Fruit fly (Drosophila melanogaster): ENCODE results near the gene CG6845.

CG6845 gene

dm6 chr3L:177938-178337 lies 31.7 kb downstream of the CG6845 start:
- TF ChIP-seq Dif (GFP tag; optimal IDR thresholded peaks at IDR 0.05; ENCODE audit: partially characterized antibody) (no peak), N (GFP tag; optimal IDR thresholded peaks at IDR 0.05) (no peak), Sp1 (GFP tag; optimal IDR thresholded peaks at IDR 0.05) (no peak), Abd-B (GFP tag; optimal IDR thresholded peaks at IDR 0.05) (no peak), Myc (optimal IDR thresholded peaks at IDR 0.05) (no peak), CG9705 (GFP tag; optimal IDR thresholded peaks at IDR 0.05) (no peak), h (GFP tag; optimal IDR thresholded peaks at IDR 0.05) (no peak), GATAd (GFP tag; optimal IDR thresholded peaks at IDR 0.05) (no peak), woc (GFP tag; optimal IDR thresholded peaks at IDR 0.05) (no peak), psq (GFP tag; optimal IDR thresholded peaks at IDR 0.05) (no peak), Hnf4 (GFP tag; optimal IDR thresholded peaks at IDR 0.05) (no peak), ey (GFP tag; optimal IDR thresholded peaks at IDR 0.05) (no peak), lola (GFP tag; optimal IDR thresholded peaks at IDR 0.05) (no peak), sv (GFP tag; optimal IDR thresholded peaks at IDR 0.05) (no peak), usp (GFP tag; optimal IDR thresholded peaks at IDR 0.05) (no peak), rgr (GFP tag; optimal IDR thresholded peaks at IDR 0.05) (no peak), dl (GFP tag; optimal IDR thresholded peaks at IDR 0.05; ENCODE audit: insufficient read depth in 1 of 2, partially characterized antibody in 2 of 2) (no peak), Rel (GFP tag; optimal IDR thresholded peaks at IDR 0.05) (no peak), Rel (tag; optimal IDR thresholded peaks at IDR 0.05) (no peak)

- TF ChIP-seq CrebA (GFP tag; optimal IDR thresholded peaks at IDR 0.05; ENCODE audit: borderline replicate concordance) = no peak
- TF ChIP-seq HLH106 (tag; optimal IDR thresholded peaks at IDR 0.05) = no peak
- no peak for TF ChIP-seq Hnf4 (GFP tag; optimal IDR thresholded peaks at IDR 0.05)
- TF ChIP-seq Dfd (GFP tag; optimal IDR thresholded peaks at IDR 0.05) = no peak
- no peak for TF ChIP-seq br (GFP tag; optimal IDR thresholded peaks at IDR 0.05)
- no peak for TF ChIP-seq rgr (GFP tag; optimal IDR thresholded peaks at IDR 0.05)
- TF ChIP-seq usp (GFP tag; optimal IDR thresholded peaks at IDR 0.05) = no peak
- no peak for TF ChIP-seq sage (GFP tag; optimal IDR thresholded peaks at IDR 0.05)
- TF ChIP-seq Hr83 (GFP tag; optimal IDR thresholded peaks at IDR 0.05; ENCODE audit: poor library complexity, severe bottlenecking) = peak; percentile 37
- TF ChIP-seq dl (GFP tag; optimal IDR thresholded peaks at IDR 0.05; ENCODE audit: insufficient read depth in 1 of 2, partially characterized antibody in 2 of 2) = peak in 1 of 2 experiments; percentile 34
- no peak for TF ChIP-seq tai (GFP tag; optimal IDR thresholded peaks at IDR 0.05)
- peak; percentile 53 for TF ChIP-seq Vsx2 (GFP tag; optimal IDR thresholded peaks at IDR 0.05; ENCODE audit: partially characterized antibody)
- TF ChIP-seq woc (GFP tag; optimal IDR thresholded peaks at IDR 0.05) = no peak
- TF ChIP-seq lola (GFP tag; optimal IDR thresholded peaks at IDR 0.05) = no peak
- TF ChIP-seq OdsH (GFP tag; optimal IDR thresholded peaks at IDR 0.05) = no peak
- no peak for TF ChIP-seq fru (GFP tag; optimal IDR thresholded peaks at IDR 0.05)
- no peak for TF ChIP-seq N (GFP tag; optimal IDR thresholded peaks at IDR 0.05)
- TF ChIP-seq Hr78 (GFP tag; optimal IDR thresholded peaks at IDR 0.05) = no peak
- no peak for TF ChIP-seq ey (GFP tag; optimal IDR thresholded peaks at IDR 0.05)
- no peak for TF ChIP-seq dmrt93B (GFP tag; optimal IDR thresholded peaks at IDR 0.05)
- no peak for TF ChIP-seq sv (GFP tag; optimal IDR thresholded peaks at IDR 0.05)
- no peak for TF ChIP-seq Myc (optimal IDR thresholded peaks at IDR 0.05)
- TF ChIP-seq Jra (GFP tag; optimal IDR thresholded peaks at IDR 0.05) = peak; percentile 25
- TF ChIP-seq foxo (GFP tag; optimal IDR thresholded peaks at IDR 0.05) = no peak
- TF ChIP-seq Dif (GFP tag; optimal IDR thresholded peaks at IDR 0.05; ENCODE audit: partially characterized antibody) = peak; percentile 79
- TF ChIP-seq CG32264 (GFP tag; optimal IDR thresholded peaks at IDR 0.05) = no peak
- TF ChIP-seq psq (GFP tag; optimal IDR thresholded peaks at IDR 0.05) = peak; percentile 13
- no peak for TF ChIP-seq GATAd (GFP tag; optimal IDR thresholded peaks at IDR 0.05)
- TF ChIP-seq h (GFP tag; optimal IDR thresholded peaks at IDR 0.05) = no peak
- TF ChIP-seq dsf (GFP tag; optimal IDR thresholded peaks at IDR 0.05; ENCODE audit: borderline replicate concordance) = no peak
- TF ChIP-seq CG9705 (GFP tag; optimal IDR thresholded peaks at IDR 0.05) = no peak
- TF ChIP-seq Mio (GFP tag; optimal IDR thresholded peaks at IDR 0.05) = no peak
- no peak for TF ChIP-seq jim (GFP tag; optimal IDR thresholded peaks at IDR 0.05)
- no peak for TF ChIP-seq Rel (GFP tag; optimal IDR thresholded peaks at IDR 0.05)
- no peak for TF ChIP-seq Rel (tag; optimal IDR thresholded peaks at IDR 0.05)
- no peak for TF ChIP-seq brk (GFP tag; optimal IDR thresholded peaks at IDR 0.05)
- TF ChIP-seq Sp1 (GFP tag; optimal IDR thresholded peaks at IDR 0.05) = peak; percentile 5
- TF ChIP-seq pan (optimal IDR thresholded peaks at IDR 0.05) = no peak
- no peak for TF ChIP-seq Abd-B (GFP tag; optimal IDR thresholded peaks at IDR 0.05)
Observed at dm6 chr3L:178445-178844, 32.2 kb downstream of the CG6845 start.

Data from whole organism, wandering third instar larva.